Worm (Caenorhabditis elegans): ENCODE data around the gene gar-2.

DNA sequence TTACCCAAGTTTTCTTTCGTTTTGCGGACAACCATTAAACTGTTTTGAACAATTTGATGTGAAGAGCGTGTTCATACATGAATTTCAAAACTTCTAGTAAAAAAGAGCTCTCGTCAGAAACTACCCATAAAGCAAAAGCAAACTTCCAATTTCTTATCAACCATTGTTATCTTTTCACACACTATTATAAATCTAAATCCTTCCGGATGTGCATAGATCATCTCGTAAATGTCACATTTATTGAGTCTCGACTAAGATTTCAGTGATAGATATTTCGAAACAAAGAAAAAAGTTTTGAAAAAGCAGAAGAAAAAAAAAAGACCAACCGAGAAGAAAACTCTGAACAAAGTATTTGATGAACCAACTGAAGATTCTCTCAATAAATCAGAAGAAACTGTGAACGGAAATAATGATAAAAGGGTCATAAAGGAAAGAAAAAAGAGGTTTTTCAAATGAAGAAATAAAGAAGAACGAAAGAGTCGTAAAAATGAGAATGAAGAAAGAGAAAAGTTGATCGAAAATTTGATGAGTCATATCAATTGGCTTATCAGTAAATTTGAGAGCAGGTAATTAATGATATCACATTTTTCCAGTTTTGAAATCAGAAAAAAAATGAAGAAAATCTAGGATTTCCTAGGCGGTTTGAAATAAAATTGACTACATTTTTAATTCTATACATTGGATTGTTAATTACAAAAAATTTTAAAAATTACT lies 18.5 kb upstream of the gar-2 start:
- TF ChIP-seq fos-1 (tag; optimal IDR thresholded peaks at IDR 0.05) (peak; percentile 3), nhr-85 (tag) (no peak), nhr-237 (tag; optimal IDR thresholded peaks at IDR 0.05) (no peak), blmp-1 (tag; optimal IDR thresholded peaks at IDR 0.05) (no peak), unc-130 (tag; optimal IDR thresholded peaks at IDR 0.05) (no peak), F16B12.6 (tag; optimal IDR thresholded peaks at IDR 0.05) (no peak)
